Fruit fly (Drosophila melanogaster): ENCODE data around the gene CG12991.

Gene CG12991

DNA sequence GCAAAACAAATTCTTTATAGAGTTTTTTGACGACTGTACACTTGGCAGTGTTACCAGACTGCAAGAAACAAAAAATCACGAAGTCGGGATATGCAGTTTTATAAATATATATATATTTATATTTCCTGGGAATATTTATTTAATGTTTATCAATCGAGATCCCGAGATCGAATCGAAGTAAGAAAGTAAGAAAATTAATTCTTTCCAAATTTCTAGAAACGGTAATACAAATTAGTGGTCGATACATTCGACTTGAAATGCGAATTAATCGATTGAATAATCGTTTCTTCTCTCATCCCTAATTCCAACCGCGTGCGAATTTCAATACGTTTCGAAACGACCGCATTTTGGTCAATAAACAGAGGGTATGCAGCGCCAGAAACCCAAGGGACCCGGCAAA lies 56.3 kb downstream of the CG12991 start, which contains the start of the genes CG8289 and CG5800 (continued):
- TF ChIP-seq CG30403 (GFP tag; optimal IDR thresholded peaks at IDR 0.05) = peak; percentile 17
- TF ChIP-seq fd102C (GFP tag; optimal IDR thresholded peaks at IDR 0.05) = no peak
- TF ChIP-seq Atf6 (GFP tag; IDR thresholded peaks at IDR 0.05) = no peak
- TF ChIP-seq caup (GFP tag; optimal IDR thresholded peaks at IDR 0.05; ENCODE audit: severe bottlenecking) = no peak
- no peak for TF ChIP-seq NC2β (GFP tag; optimal IDR thresholded peaks at IDR 0.05)
- peak; percentile 65 for TF ChIP-seq CG17829 (tag; optimal IDR thresholded peaks at IDR 0.05)
- no peak for TF ChIP-seq CG4360 (GFP tag; IDR thresholded peaks at IDR 0.05)
- TF ChIP-seq stwl (tag; optimal IDR thresholded peaks at IDR 0.05) = peak; percentile 38
- TF ChIP-seq knrl (GFP tag; IDR thresholded peaks at IDR 0.05; ENCODE audit: partially characterized antibody) = peak; percentile 68
- no peak for TF ChIP-seq hkb (optimal IDR thresholded peaks at IDR 0.05)
- no peak for TF ChIP-seq hkb (GFP tag; IDR thresholded peaks at IDR 0.05)
- no peak for TF ChIP-seq nerfin-1 (tag; optimal IDR thresholded peaks at IDR 0.05)
- TF ChIP-seq Trl (optimal IDR thresholded peaks at IDR 0.05) = no peak
- no peak for TF ChIP-seq Trl (GFP tag; optimal IDR thresholded peaks at IDR 0.05)
- TF ChIP-seq CG1024 (GFP tag; IDR thresholded peaks at IDR 0.05) = no peak
- TF ChIP-seq CG7987 (GFP tag; optimal IDR thresholded peaks at IDR 0.05) = no peak
- no peak for TF ChIP-seq CG12219 (GFP tag; optimal IDR thresholded peaks at IDR 0.05)
- peak; percentile 67 for TF ChIP-seq Dref (GFP tag; IDR thresholded peaks at IDR 0.05)
- TF ChIP-seq C15 (GFP tag; IDR thresholded peaks at IDR 0.05) = no peak
- TF ChIP-seq Oli (tag; optimal IDR thresholded peaks at IDR 0.05) = no peak
- TF ChIP-seq esg (GFP tag; conservative IDR thresholded peaks at IDR 0.05) = no peak
- TF ChIP-seq Bteb2 (GFP tag; optimal IDR thresholded peaks at IDR 0.05) = no peak
- no peak for TF ChIP-seq Taf1 (GFP tag; IDR thresholded peaks at IDR 0.05)
- TF ChIP-seq CG11093 (GFP tag; IDR thresholded peaks at IDR 0.05) = no peak
- peak; percentile 92 for TF ChIP-seq CG11560 (tag; IDR thresholded peaks at IDR 0.05)
- no peak for TF ChIP-seq kni (GFP tag; optimal IDR thresholded peaks at IDR 0.05)
- no peak for TF ChIP-seq ERR (GFP tag; optimal IDR thresholded peaks at IDR 0.05)
- no peak for TF ChIP-seq gem (tag; optimal IDR thresholded peaks at IDR 0.05)
- TF ChIP-seq prd (optimal IDR thresholded peaks at IDR 0.05) = no peak
- TF ChIP-seq prd (GFP tag; IDR thresholded peaks at IDR 0.05) = no peak
- no peak for TF ChIP-seq cg (GFP tag; optimal IDR thresholded peaks at IDR 0.05)
- peak; percentile 9 for TF ChIP-seq sens (GFP tag)
- peak; percentile 63 for TF ChIP-seq CG2712 (tag; optimal IDR thresholded peaks at IDR 0.05)
- TF ChIP-seq Hand (GFP tag; optimal IDR thresholded peaks at IDR 0.05) = no peak
- TF ChIP-seq CG10431 (GFP tag; optimal IDR thresholded peaks at IDR 0.05) = no peak
- TF ChIP-seq CG3838 (GFP tag; optimal IDR thresholded peaks at IDR 0.05) = no peak
- TF ChIP-seq odd (GFP tag; optimal IDR thresholded peaks at IDR 0.05) = no peak
- TF ChIP-seq slou (GFP tag; optimal IDR thresholded peaks at IDR 0.05) = no peak
- no peak for TF ChIP-seq CG2199 (GFP tag; IDR thresholded peaks at IDR 0.05)
- TF ChIP-seq YL-1 (GFP tag; optimal IDR thresholded peaks at IDR 0.05) = peak; percentile 84
- no peak for TF ChIP-seq nau (GFP tag; optimal IDR thresholded peaks at IDR 0.05)
- TF ChIP-seq H2.0 (GFP tag; IDR thresholded peaks at IDR 0.05) = no peak
- TF ChIP-seq CG12769 (tag; optimal IDR thresholded peaks at IDR 0.05) = no peak
- TF ChIP-seq CG17802 (tag; optimal IDR thresholded peaks at IDR 0.05) = no peak
- peak in 1 of 3 experiments; percentile 1 for TF ChIP-seq lola (GFP tag; optimal IDR thresholded peaks at IDR 0.05)
- no peak for TF ChIP-seq CG17385 (GFP tag; optimal IDR thresholded peaks at IDR 0.05)
- no peak for TF ChIP-seq CG17328 (GFP tag; IDR thresholded peaks at IDR 0.05)
- TF ChIP-seq Tbp (GFP tag; optimal IDR thresholded peaks at IDR 0.05) = no peak
- no peak for TF ChIP-seq Drgx (GFP tag; IDR thresholded peaks at IDR 0.05)
- TF ChIP-seq MTF-1 (GFP tag; optimal IDR thresholded peaks at IDR 0.05; ENCODE audit: borderline replicate concordance) = no peak
- TF ChIP-seq CG17568 (GFP tag; optimal IDR thresholded peaks at IDR 0.05) = no peak
- no peak for TF ChIP-seq CG9609 (GFP tag; optimal IDR thresholded peaks at IDR 0.05)
- no peak for TF ChIP-seq CG12942 (GFP tag; optimal IDR thresholded peaks at IDR 0.05)

All from whole organism, embryonic.